Worm (Caenorhabditis elegans) whole organism, early embryonic: ENCODE data around the gene cku-80.

Experiments used
- flt-1 ChIP-seq: fragments of 200-800 bp; sonication (Bioruptor generic); IDR thresholded peaks from 2 replicates; pipeline ENCODE4 v1.3.6; 2022; ENCODE audit warnings: missing genetic modification characterization, missing compliant biosample characterization
- hnd-1 ChIP-seq: sonication (generic microtip); optimal IDR thresholded peaks from 2 replicates; lab custom pipeline; 2016; ENCODE audit warnings: missing genetic modification characterization, missing compliant biosample characterization

- TF ChIP-seq flt-1 (GFP tag; lab: Robert Waterston, UW): no peak
- no peak for TF ChIP-seq hnd-1
Measured at ce11 chrIII:4391938-4392337, 27.7 kb upstream of the cku-80 start.
